Worm (Caenorhabditis elegans): ENCODE results near the gene col-138.

col-138 gene

ce11 chrIV:17150418-17150817, 33.1 kb downstream of the col-138 start (continued):
- TF ChIP-seq snpc-3.4 (tag; optimal IDR thresholded peaks at IDR 0.05) = no peak
- no peak for TF ChIP-seq T26A5.8 (tag; optimal IDR thresholded peaks at IDR 0.05)
- TF ChIP-seq attf-3 (GFP tag; conservative IDR thresholded peaks at IDR 0.05) = no peak
- TF ChIP-seq hlh-12 (tag; optimal IDR thresholded peaks at IDR 0.05) = no peak
- TF ChIP-seq F57A8.1 (GFP tag; optimal IDR thresholded peaks at IDR 0.05) = no peak
- no peak for TF ChIP-seq hrde-1 (tag; optimal IDR thresholded peaks at IDR 0.05; ENCODE audit: borderline replicate concordance)
- no peak for TF ChIP-seq egl-44 (GFP tag; IDR thresholded peaks at IDR 0.05)
- TF ChIP-seq ceh-100 (GFP tag; IDR thresholded peaks at IDR 0.05) = 0 out of 2 replicates have a peak, but pooled peaks have one; percentile 30
- TF ChIP-seq ztf-26 (tag; optimal IDR thresholded peaks at IDR 0.05) = no peak
- peak; percentile 71 for TF ChIP-seq D2030.7 (GFP tag; IDR thresholded peaks at IDR 0.05)
- no peak for TF ChIP-seq K12H6.12 (tag; optimal IDR thresholded peaks at IDR 0.05)
- TF ChIP-seq F55B11.4 (tag; optimal IDR thresholded peaks at IDR 0.05; ENCODE audit: borderline replicate concordance, insufficient read depth) = no peak
- peak; percentile 69 for TF ChIP-seq dox-1 (GFP tag; IDR thresholded peaks at IDR 0.05)
- TF ChIP-seq tbp1 (GFP tag; optimal IDR thresholded peaks at IDR 0.05) = peak; percentile 79
- no peak for TF ChIP-seq nfya-1 (tag; optimal IDR thresholded peaks at IDR 0.05; ENCODE audit: borderline replicate concordance, insufficient read depth)
- no peak for TF ChIP-seq let-607 (tag; optimal IDR thresholded peaks at IDR 0.05)
- no peak for TF ChIP-seq Y79H2A.3 (GFP tag; conservative IDR thresholded peaks at IDR 0.05)
- TF ChIP-seq ztf-18 (tag; optimal IDR thresholded peaks at IDR 0.05) = no peak
- TF ChIP-seq lin-26 (GFP tag; IDR thresholded peaks at IDR 0.05) = peak; percentile 64; the same call in 1 of the 2 replicates
- TF ChIP-seq F22D6.2 (tag; optimal IDR thresholded peaks at IDR 0.05) = no peak
- no peak for TF ChIP-seq athp-1 (tag; optimal IDR thresholded peaks at IDR 0.05)
- TF ChIP-seq him-1 (tag; optimal IDR thresholded peaks at IDR 0.05) = no peak
- peak; percentile 6 for TF ChIP-seq dpl-1 (GFP tag; optimal IDR thresholded peaks at IDR 0.05)
- TF ChIP-seq K11D2.4 (GFP tag; IDR thresholded peaks at IDR 0.05) = no peak
- TF ChIP-seq lsl-1 (GFP tag; optimal IDR thresholded peaks at IDR 0.05) = no peak
- TF ChIP-seq xnd-1 (tag; optimal IDR thresholded peaks at IDR 0.05) = no peak
- no peak for TF ChIP-seq C17E4.6 (GFP tag; IDR thresholded peaks at IDR 0.05)
- TF ChIP-seq nfyb-1 (GFP tag; IDR thresholded peaks at IDR 0.05) = no peak
- no peak for TF ChIP-seq attf-5 (GFP tag; optimal IDR thresholded peaks at IDR 0.05)
- TF ChIP-seq F10E7.11 (tag; optimal IDR thresholded peaks at IDR 0.05) = no peak
- no peak for TF ChIP-seq madf-10 (tag; optimal IDR thresholded peaks at IDR 0.05)
- no peak for TF ChIP-seq snpc-1.3 (tag; optimal IDR thresholded peaks at IDR 0.05; ENCODE audit: insufficient read depth)
- no peak for TF ChIP-seq tbx-9 (tag; optimal IDR thresholded peaks at IDR 0.05; ENCODE audit: borderline replicate concordance)

- peak; percentile 96 for TF ChIP-seq hsf-1 (GFP tag; IDR thresholded peaks at IDR 0.05)
Observed at ce11 chrIV:17141641-17142040, 41.9 kb downstream of the col-138 start.

- TF ChIP-seq lin-26 (GFP tag; IDR thresholded peaks at IDR 0.05) (0 out of 2 replicates have a peak, but pooled peaks have one; percentile 30), egrh-3 (GFP tag; IDR thresholded peaks at IDR 0.05) (peak; percentile 77; the same call in 1 of the 2 replicates), cebp-2 (GFP tag; IDR thresholded peaks at IDR 0.05) (0 out of 2 replicates have a peak, but pooled peaks have one; percentile 67)
Observed at ce11 chrIV:17140936-17141335, 42.6 kb downstream of the col-138 start.

All from whole organism, young adult.